Fruit fly (Drosophila melanogaster) whole organism, embryonic: ENCODE measurements around the gene CG14893.

ENCODE experiments used
- Awh ChIP-seq: fragments of 200-800 bp; sonication (Bioruptor generic); IDR thresholded peaks from 2 replicates; pipeline ENCODE4, ENCODE4 v1.3.6; 2022; ENCODE audit warnings: missing biosample characterization, missing genetic modification characterization
- B-H1 ChIP-seq: fragments of 200-800 bp; sonication (Bioruptor generic); IDR thresholded peaks from 3 replicates; pipeline ENCODE4 v1.3.6; 2022; ENCODE audit warnings: missing biosample characterization, missing genetic modification characterization
- CG1024 ChIP-seq: fragments of 200-800 bp; sonication (Bioruptor generic); IDR thresholded peaks from 2 replicates; pipeline ENCODE4 v1.3.6; 2022; ENCODE audit warnings: missing biosample characterization, missing genetic modification characterization
- CG10267 ChIP-seq: fragments of 200-800 bp; sonication (Bioruptor generic); optimal IDR thresholded peaks from 2 replicates; lab custom pipeline; 2018; ENCODE audit warnings: missing biosample characterization, mild to moderate bottlenecking, missing genetic modification characterization, moderate library complexity
- CG11723 ChIP-seq: fragments of 200-800 bp; sonication (Bioruptor generic); optimal IDR thresholded peaks from 2 replicates; lab custom pipeline; 2017; ENCODE audit warnings: missing biosample characterization, mild to moderate bottlenecking, missing genetic modification characterization
- CG12769 ChIP-seq: fragments of 200-800 bp; sonication (Bioruptor generic); optimal IDR thresholded peaks from 2 replicates; lab custom pipeline; 2019; ENCODE audit warnings: missing biosample characterization, mild to moderate bottlenecking, missing genetic modification characterization, moderate library complexity
- CG17612 ChIP-seq: fragments of 200-800 bp; sonication (Bioruptor generic); IDR thresholded peaks from 2 replicates; pipeline ENCODE4 v1.3.6; 2022; ENCODE audit warnings: missing biosample characterization, missing genetic modification characterization
- CG18262 ChIP-seq: fragments of 200-800 bp; optimal IDR thresholded peaks from 3 replicates; lab custom pipeline; 2019; ENCODE audit warnings: missing biosample characterization, mild to moderate bottlenecking, missing genetic modification characterization, moderate library complexity
- CG1832 ChIP-seq: fragments of 200-800 bp; sonication (Bioruptor generic); optimal IDR thresholded peaks from 2 replicates; lab custom pipeline; 2017; ENCODE audit warnings: missing biosample characterization, mild to moderate bottlenecking, missing genetic modification characterization, inconsistent platforms
- CG2129 ChIP-seq: fragments of 200-800 bp; sonication (Bioruptor generic); IDR thresholded peaks from 2 replicates; pipeline ENCODE4 v1.3.6; 2022; ENCODE audit warnings: missing biosample characterization, missing genetic modification characterization; ENCODE audit not compliant: partially characterized antibody
- CG2889 ChIP-seq: fragments of 200-800 bp; sonication (Bioruptor generic); IDR thresholded peaks from 3 replicates; pipeline ENCODE4 v1.3.6; 2022; ENCODE audit warnings: missing biosample characterization, missing genetic modification characterization
- CG32532 ChIP-seq: fragments of 200-800 bp; sonication (Bioruptor generic); IDR thresholded peaks from 2 replicates; pipeline ENCODE4 v1.3.6; 2022; ENCODE audit warnings: missing biosample characterization, missing genetic modification characterization
- CG34376 ChIP-seq: fragments of 200-800 bp; sonication (Bioruptor generic); optimal IDR thresholded peaks from 2 replicates; lab custom pipeline; 2018; ENCODE audit warnings: missing biosample characterization, mild to moderate bottlenecking, missing genetic modification characterization
- CG4282 ChIP-seq: fragments of 200-800 bp; sonication (Bioruptor generic); optimal IDR thresholded peaks from 2 replicates; lab custom pipeline; 2016; ENCODE audit warnings: missing biosample characterization, missing genetic modification characterization
- CG6254 ChIP-seq: fragments of 200-800 bp; sonication (Bioruptor generic); optimal IDR thresholded peaks from 3 replicates; lab custom pipeline; 2017; ENCODE audit warnings: mild to moderate bottlenecking, missing biosample characterization, missing genetic modification reagents, missing genetic modification characterization
- CG7372 ChIP-seq: fragments of 200-800 bp; sonication (Bioruptor generic); IDR thresholded peaks from 2 replicates; pipeline ENCODE4 v1.3.6; 2022; ENCODE audit warnings: missing biosample characterization, missing genetic modification characterization
- CG7786 ChIP-seq: fragments of 200-800 bp; sonication (Bioruptor generic); optimal IDR thresholded peaks from 2 replicates; lab custom pipeline; 2016; ENCODE audit warnings: missing biosample characterization, missing genetic modification characterization
- CTCF ChIP-seq: fragments of 200-800 bp; sonication (Bioruptor generic); optimal IDR thresholded peaks from 2 replicates; lab custom pipeline; 2017; ENCODE audit warnings: missing biosample characterization, mild to moderate bottlenecking, missing genetic modification characterization, moderate library complexity
- Camta ChIP-seq: fragments of 200-800 bp; sonication (Bioruptor generic); optimal IDR thresholded peaks from 2 replicates; lab custom pipeline; 2016; ENCODE audit warnings: missing biosample characterization, missing genetic modification characterization
- Dip3 ChIP-seq: fragments of 200-800 bp; sonication (Bioruptor generic); optimal IDR thresholded peaks from 3 replicates; lab custom pipeline; 2016; ENCODE audit warnings: missing biosample characterization, missing genetic modification characterization
- HHEX ChIP-seq: fragments of 200-800 bp; sonication (Bioruptor generic); optimal IDR thresholded peaks from 3 replicates; lab custom pipeline; 2017; ENCODE audit warnings: missing biosample characterization, mild to moderate bottlenecking, missing genetic modification characterization, missing genetic modification reagents
- Hr3 ChIP-seq: fragments of 200-800 bp; sonication (Bioruptor generic); optimal IDR thresholded peaks from 3 replicates; lab custom pipeline; 2016; ENCODE audit warnings: missing biosample characterization, missing genetic modification characterization
- MTF-1 ChIP-seq: fragments of 200-800 bp; sonication (Bioruptor generic); optimal IDR thresholded peaks from 2 replicates; lab custom pipeline; 2018; ENCODE audit warnings: missing biosample characterization, mild to moderate bottlenecking, missing genetic modification characterization, borderline replicate concordance
- Max ChIP-seq: fragments of 200-800 bp; sonication (Bioruptor generic); optimal IDR thresholded peaks from 2 replicates; lab custom pipeline; 2016; ENCODE audit warnings: missing biosample characterization, mild to moderate bottlenecking, missing genetic modification characterization
- Mes4 ChIP-seq: fragments of 200-800 bp; sonication (Bioruptor generic); optimal IDR thresholded peaks from 2 replicates; lab custom pipeline; 2016; ENCODE audit warnings: missing biosample characterization, missing genetic modification characterization
- Mrtf ChIP-seq: fragments of 200-800 bp; sonication (Bioruptor generic); IDR thresholded peaks from 3 replicates; pipeline ENCODE4 v1.3.6; 2022; ENCODE audit warnings: missing biosample characterization, missing genetic modification characterization
- Myb ChIP-seq: fragments of 200-800 bp; sonication (Bioruptor generic); optimal IDR thresholded peaks from 2 replicates; lab custom pipeline; 2016; ENCODE audit warnings: missing biosample characterization, missing genetic modification characterization
- Nf-YB ChIP-seq: fragments of 200-800 bp; sonication (Bioruptor generic); optimal IDR thresholded peaks from 3 replicates; lab custom pipeline; 2019; ENCODE audit warnings: missing biosample characterization, mild to moderate bottlenecking, missing genetic modification characterization, moderate library complexity
- Poxn ChIP-seq: fragments of 200-800 bp; sonication (Bioruptor generic); IDR thresholded peaks from 2 replicates; pipeline ENCODE4 v1.3.6; 2022; ENCODE audit warnings: missing biosample characterization, missing genetic modification characterization
- Sry-β ChIP-seq: fragments of 200-800 bp; sonication (Bioruptor generic); optimal IDR thresholded peaks from 2 replicates; lab custom pipeline; 2018; ENCODE audit warnings: missing biosample characterization, mild to moderate bottlenecking, missing genetic modification characterization, moderate library complexity
- Tbp ChIP-seq: fragments of >200 bp; optimal IDR thresholded peaks from 2 replicates; lab custom pipeline; 2018; ENCODE audit warnings: missing biosample characterization, missing genetic modification characterization
- amos ChIP-seq: fragments of 200-800 bp; sonication (Bioruptor generic); IDR thresholded peaks from 2 replicates; pipeline ENCODE4 v1.3.6; 2022; ENCODE audit warnings: missing biosample characterization, missing genetic modification characterization; ENCODE audit not compliant: partially characterized antibody
- bab2 ChIP-seq: fragments of 200-800 bp; sonication (Bioruptor generic); optimal IDR thresholded peaks from 2 replicates; lab custom pipeline; 2016; ENCODE audit warnings: missing biosample characterization, missing genetic modification characterization
- bigmax ChIP-seq: fragments of 200-800 bp; sonication (Bioruptor generic); optimal IDR thresholded peaks from 2 replicates; lab custom pipeline; 2018; ENCODE audit warnings: missing biosample characterization, mild to moderate bottlenecking, missing genetic modification characterization
- bowl ChIP-seq: fragments of 200-800 bp; sonication (Bioruptor generic); IDR thresholded peaks from 2 replicates; pipeline ENCODE4 v1.3.6; 2022; ENCODE audit warnings: missing biosample characterization, missing genetic modification characterization
- cad ChIP-seq: fragments of >200 bp; optimal IDR thresholded peaks from 2 replicates; lab custom pipeline; 2017; ENCODE audit warnings: missing biosample characterization, missing genetic modification characterization
- corto ChIP-seq: fragments of 200-800 bp; sonication (Bioruptor generic); optimal IDR thresholded peaks from 2 replicates; lab custom pipeline; 2016; ENCODE audit warnings: missing biosample characterization, mild to moderate bottlenecking, missing genetic modification characterization, moderate library complexity
- cwo ChIP-seq: fragments of 200-800 bp; sonication (Bioruptor generic); optimal IDR thresholded peaks from 3 replicates; lab custom pipeline; 2017; ENCODE audit warnings: missing biosample characterization, missing genetic modification characterization, mild to moderate bottlenecking, moderate library complexity, missing genetic modification reagents
- emc ChIP-seq: fragments of 200-800 bp; sonication (Bioruptor generic); optimal IDR thresholded peaks from 2 replicates; lab custom pipeline; 2016; ENCODE audit warnings: missing biosample characterization, missing genetic modification characterization
- gcm ChIP-seq: fragments of 200-800 bp; sonication (Bioruptor generic); optimal IDR thresholded peaks from 2 replicates; lab custom pipeline; 2019; ENCODE audit warnings: missing biosample characterization, mild to moderate bottlenecking, missing genetic modification characterization, moderate library complexity
- gsb-n ChIP-seq: fragments of 200-800 bp; sonication (Bioruptor generic); optimal IDR thresholded peaks from 3 replicates; lab custom pipeline; 2018; ENCODE audit warnings: missing biosample characterization, mild to moderate bottlenecking, missing genetic modification characterization
- ken ChIP-seq: fragments of 200-800 bp; sonication (Bioruptor generic); IDR thresholded peaks from 3 replicates; pipeline ENCODE4 v1.3.6; 2022; ENCODE audit warnings: missing biosample characterization, missing genetic modification characterization
- lmd ChIP-seq: fragments of 200-800 bp; sonication (Bioruptor generic); IDR thresholded peaks from 2 replicates; pipeline ENCODE4 v1.3.6; 2022; ENCODE audit warnings: missing biosample characterization, missing genetic modification characterization
- lola ChIP-seq, 3 experiments: fragments of >200 bp in 2 of 3; fragments of 200-800 bp in 1 of 3; sonication (Bioruptor generic) in 1 of 3; optimal IDR thresholded peaks; 2 replicates each; lab custom pipeline; 2017 to 2019; ENCODE audit warnings: missing biosample characterization in 3 of 3, missing genetic modification characterization in 3 of 3, mild to moderate bottlenecking in 1 of 3, moderate library complexity in 1 of 3
- luna ChIP-seq: fragments of 200-800 bp; sonication (Bioruptor generic); optimal IDR thresholded peaks from 2 replicates; lab custom pipeline; 2016; ENCODE audit warnings: missing biosample characterization, missing genetic modification characterization
- nerfin-1 ChIP-seq: fragments of 200-800 bp; sonication (Bioruptor generic); optimal IDR thresholded peaks from 3 replicates; lab custom pipeline; 2019; ENCODE audit warnings: missing biosample characterization, mild to moderate bottlenecking, missing genetic modification characterization, moderate library complexity
- pita ChIP-seq: fragments of 200-800 bp; sonication (Bioruptor generic); optimal IDR thresholded peaks from 2 replicates; lab custom pipeline; 2017; ENCODE audit warnings: missing biosample characterization, mild to moderate bottlenecking, missing genetic modification characterization
- pzg ChIP-seq: fragments of 200-800 bp; sonication (Bioruptor generic); optimal IDR thresholded peaks from 3 replicates; lab custom pipeline; 2018; ENCODE audit warnings: missing biosample characterization, mild to moderate bottlenecking, missing genetic modification characterization, moderate library complexity
- row ChIP-seq: fragments of 200-800 bp; sonication (Bioruptor generic); IDR thresholded peaks from 3 replicates; pipeline ENCODE4 v1.3.6; 2022; ENCODE audit warnings: missing biosample characterization, missing genetic modification characterization
- schlank ChIP-seq: fragments of 200-800 bp; sonication (Bioruptor generic); optimal IDR thresholded peaks from 2 replicates; lab custom pipeline; 2018; ENCODE audit warnings: missing biosample characterization, mild to moderate bottlenecking, missing genetic modification characterization
- sens ChIP-seq: fragments of 200-800 bp; sonication (Bioruptor generic); peaks from one replicate; lab custom pipeline; 2016; ENCODE audit warnings: missing biosample characterization, missing genetic modification characterization
- tap ChIP-seq: fragments of 200-800 bp; optimal IDR thresholded peaks from 3 replicates; lab custom pipeline; 2019; ENCODE audit warnings: missing biosample characterization, mild to moderate bottlenecking, missing genetic modification characterization, moderate library complexity
- wek ChIP-seq: fragments of 200-800 bp; sonication (Bioruptor generic); optimal IDR thresholded peaks from 3 replicates; lab custom pipeline; 2018; ENCODE audit warnings: missing biosample characterization, mild to moderate bottlenecking, missing genetic modification characterization, moderate library complexity

Gene CG14893

dm6 chr3R:16630564-16630963 is 10.0 kb downstream of the CG14893 start (continued):
- no peak for TF ChIP-seq CG7372 (GFP tag; lab: Robert Waterston, UW)
- no peak for TF ChIP-seq tap (tag; lab: Kevin White, UChicago)
- TF ChIP-seq row (GFP tag; lab: Robert Waterston, UW), result peak; percentile 53
- no peak for TF ChIP-seq CG4282
- TF ChIP-seq bowl (GFP tag; lab: Robert Waterston, UW), result no peak
- TF ChIP-seq Max (GFP tag; lab: Kevin White, UChicago), result peak; percentile 11
- TF ChIP-seq Camta, result no peak
- TF ChIP-seq amos, result no peak
- TF ChIP-seq CG6254 (GFP tag; lab: Kevin White, UChicago), result no peak
- no peak for TF ChIP-seq bigmax
- TF ChIP-seq Poxn (GFP tag; lab: Robert Waterston, UW), result no peak
- TF ChIP-seq Sry-β (GFP tag; lab: Kevin White, UChicago), result no peak
- no peak for TF ChIP-seq nerfin-1 (tag; lab: Kevin White, UChicago)
- TF ChIP-seq wek (GFP tag; lab: Kevin White, UChicago), result no peak
- no peak for TF ChIP-seq CG2129
- TF ChIP-seq lmd, result peak; percentile 24
- TF ChIP-seq Tbp (GFP tag; lab: Kevin White, UChicago), result no peak
- TF ChIP-seq CG18262 (tag; lab: Kevin White, UChicago), result peak; percentile 60
- TF ChIP-seq pzg, result no peak
- TF ChIP-seq CG1832, result no peak
- TF ChIP-seq pita (GFP tag; lab: Kevin White, UChicago), result no peak
- no peak for TF ChIP-seq B-H1 (GFP tag; lab: Robert Waterston, UW)
- TF ChIP-seq Hr3, result no peak
- TF ChIP-seq ken, result no peak
- TF ChIP-seq CG1024 (GFP tag; lab: Robert Waterston, UW), result no peak
- TF ChIP-seq gsb-n, result no peak
- peak; percentile 66 for TF ChIP-seq sens (GFP tag; lab: Kevin White, UChicago)
- no peak for TF ChIP-seq schlank (tag; lab: Kevin White, UChicago)
- no peak for TF ChIP-seq CG34376 (GFP tag; lab: Kevin White, UChicago)
- no peak for TF ChIP-seq corto
- TF ChIP-seq Dip3 (GFP tag; lab: Kevin White, UChicago), result no peak
- peak in 1 of 3 experiments; percentile 68 for TF ChIP-seq lola (GFP tag; optimal IDR thresholded peaks at IDR 0.05; lab: Kevin White, UChicago)
- no peak for TF ChIP-seq MTF-1
- no peak for TF ChIP-seq emc (GFP tag; lab: Kevin White, UChicago)
- TF ChIP-seq CTCF (GFP tag; lab: Kevin White, UChicago), result no peak
- no peak for TF ChIP-seq Myb
- no peak for TF ChIP-seq luna (GFP tag; lab: Kevin White, UChicago)
- no peak for TF ChIP-seq cad (GFP tag; lab: Kevin White, UChicago)
- no peak for TF ChIP-seq CG12769 (tag; lab: Kevin White, UChicago)
- no peak for TF ChIP-seq CG7786 (GFP tag; lab: Kevin White, UChicago)
- TF ChIP-seq CG32532, result no peak
- TF ChIP-seq CG17612 (GFP tag; lab: Robert Waterston, UW), result no peak
- no peak for TF ChIP-seq bab2 (GFP tag; lab: Kevin White, UChicago)
- no peak for TF ChIP-seq Mes4 (GFP tag; lab: Kevin White, UChicago)
- no peak for TF ChIP-seq CG2889 (GFP tag; lab: Robert Waterston, UW)
- no peak for TF ChIP-seq CG11723 (GFP tag; lab: Kevin White, UChicago)
- no peak for TF ChIP-seq HHEX (GFP tag; lab: Kevin White, UChicago)
- no peak for TF ChIP-seq Nf-YB (GFP tag; lab: Kevin White, UChicago)
- no peak for TF ChIP-seq Awh
- TF ChIP-seq gcm, result no peak
- TF ChIP-seq Mrtf, result no peak
- no peak for TF ChIP-seq cwo (GFP tag; lab: Kevin White, UChicago)
- TF ChIP-seq CG10267, result peak; percentile 53
